Worm (Caenorhabditis elegans) whole organism, L1 larva: ENCODE results near the gene D2024.5.

Experiments used
- unc-62 ChIP-seq: fragments of 150-350 bp; optimal IDR thresholded peaks from 2 replicates; lab custom pipeline; 2014; ENCODE audit warnings: missing biosample characterization, missing genetic modification reagents, missing genetic modification characterization
- ztf-11 ChIP-seq, 2 experiments: sonication (generic microtip); optimal IDR thresholded peaks; 2 replicates each; lab custom pipeline; 2016 to 2017; ENCODE audit warnings: missing genetic modification characterization in 2 of 2, missing biosample characterization in 1 of 2, missing compliant biosample characterization in 1 of 2

DNA sequence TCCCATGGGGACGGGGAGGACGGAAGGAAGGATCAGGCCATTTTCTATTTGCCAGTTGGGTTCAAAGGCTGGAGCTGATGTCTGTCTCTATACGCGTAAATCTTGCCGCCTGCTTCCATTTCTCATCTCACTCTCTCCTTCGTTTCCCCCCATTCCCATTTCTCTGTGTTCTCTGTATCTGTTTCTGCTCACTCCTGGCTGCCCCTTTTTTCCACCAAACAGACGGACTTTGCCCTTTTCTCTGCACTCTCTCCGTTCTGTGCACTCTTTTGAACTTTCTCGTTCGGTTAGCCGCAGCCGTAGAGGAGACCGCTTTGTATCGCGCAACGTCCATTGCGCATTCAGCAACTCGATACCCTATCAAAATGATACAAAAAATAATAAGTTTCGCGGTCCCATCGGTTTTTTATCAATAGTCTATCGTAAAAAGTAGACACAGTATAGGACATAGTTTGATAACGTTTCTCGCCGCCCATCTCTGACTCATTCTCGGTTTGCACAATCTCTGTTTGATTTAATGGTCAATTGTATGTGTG, 7.3 kb upstream of the D2024.5 start:
- TF ChIP-seq ztf-11 (tag; optimal IDR thresholded peaks at IDR 0.05; lab: Kevin White, UChicago) (no peak), unc-62 (GFP tag; lab: Kevin White, UChicago) (no peak)
